Fruit fly (Drosophila melanogaster) whole organism, embryonic: ENCODE data around the gene pan.

Source experiments
- B-H2 ChIP-seq: fragments of 200-800 bp; sonication (Bioruptor generic); optimal IDR thresholded peaks from 2 replicates; lab custom pipeline; 2018; ENCODE audit warnings: missing biosample characterization, mild to moderate bottlenecking, missing genetic modification characterization
- CG10979 ChIP-seq: fragments of 200-800 bp; sonication (Bioruptor generic); optimal IDR thresholded peaks from 2 replicates; lab custom pipeline; 2018; ENCODE audit warnings: missing biosample characterization, mild to moderate bottlenecking, missing genetic modification characterization, moderate library complexity
- CG12299 ChIP-seq: fragments of 200-800 bp; sonication (Bioruptor generic); optimal IDR thresholded peaks from 2 replicates; lab custom pipeline; 2018; ENCODE audit warnings: missing biosample characterization, mild to moderate bottlenecking, missing genetic modification characterization
- CG12769 ChIP-seq: fragments of 200-800 bp; sonication (Bioruptor generic); optimal IDR thresholded peaks from 2 replicates; lab custom pipeline; 2019; ENCODE audit warnings: missing biosample characterization, mild to moderate bottlenecking, missing genetic modification characterization, moderate library complexity
- CG13894 ChIP-seq: fragments of 200-800 bp; sonication (Bioruptor generic); optimal IDR thresholded peaks from 3 replicates; lab custom pipeline; 2018; ENCODE audit warnings: missing biosample characterization, mild to moderate bottlenecking, missing genetic modification characterization, moderate library complexity
- CG15269 ChIP-seq: fragments of 200-800 bp; sonication (Bioruptor generic); optimal IDR thresholded peaks from 2 replicates; lab custom pipeline; 2018; ENCODE audit warnings: missing biosample characterization, mild to moderate bottlenecking, missing genetic modification characterization, moderate library complexity
- CG15696 ChIP-seq: fragments of 200-800 bp; sonication (Bioruptor generic); optimal IDR thresholded peaks from 2 replicates; lab custom pipeline; 2019; ENCODE audit warnings: missing biosample characterization, mild to moderate bottlenecking, missing genetic modification characterization, moderate library complexity
- CG1603 ChIP-seq: fragments of 200-800 bp; sonication (Bioruptor generic); optimal IDR thresholded peaks from 2 replicates; lab custom pipeline; 2019; ENCODE audit warnings: missing biosample characterization, mild to moderate bottlenecking, missing genetic modification characterization, moderate library complexity
- CG16863 ChIP-seq: fragments of 200-800 bp; sonication (Bioruptor generic); optimal IDR thresholded peaks from 3 replicates; lab custom pipeline; 2016; ENCODE audit warnings: missing biosample characterization, missing genetic modification characterization
- CG17361 ChIP-seq: fragments of 200-800 bp; sonication (Bioruptor generic); IDR thresholded peaks from 3 replicates; pipeline ENCODE4 v1.3.6; 2022; ENCODE audit warnings: missing biosample characterization, missing genetic modification characterization
- CG17385 ChIP-seq: fragments of 200-800 bp; sonication (Bioruptor generic); optimal IDR thresholded peaks from 3 replicates; lab custom pipeline; 2018; ENCODE audit warnings: missing biosample characterization, mild to moderate bottlenecking, missing genetic modification characterization
- CG17802 ChIP-seq: fragments of 200-800 bp; sonication (Bioruptor generic); optimal IDR thresholded peaks from 2 replicates; lab custom pipeline; 2018; ENCODE audit warnings: missing biosample characterization, mild to moderate bottlenecking, missing genetic modification characterization, moderate library complexity
- CG18262 ChIP-seq: fragments of 200-800 bp; optimal IDR thresholded peaks from 3 replicates; lab custom pipeline; 2019; ENCODE audit warnings: missing biosample characterization, mild to moderate bottlenecking, missing genetic modification characterization, moderate library complexity
- CG2199 ChIP-seq: fragments of 200-800 bp; sonication (Bioruptor generic); IDR thresholded peaks from 3 replicates; pipeline ENCODE4 v1.3.6; 2022; ENCODE audit warnings: missing biosample characterization, missing genetic modification characterization
- CG30020 ChIP-seq: fragments of 200-800 bp; optimal IDR thresholded peaks from 2 replicates; lab custom pipeline; 2019; ENCODE audit warnings: missing biosample characterization, mild to moderate bottlenecking, missing genetic modification characterization, moderate library complexity
- CG32767 ChIP-seq: fragments of 200-800 bp; sonication (Bioruptor generic); IDR thresholded peaks from 2 replicates; pipeline ENCODE4 v1.3.6; 2022; ENCODE audit warnings: missing biosample characterization, missing genetic modification characterization
- CG4282 ChIP-seq: fragments of 200-800 bp; sonication (Bioruptor generic); optimal IDR thresholded peaks from 2 replicates; lab custom pipeline; 2016; ENCODE audit warnings: missing biosample characterization, missing genetic modification characterization
- CG8924 ChIP-seq: fragments of 200-800 bp; optimal IDR thresholded peaks from 3 replicates; lab custom pipeline; 2019; ENCODE audit warnings: missing biosample characterization, mild to moderate bottlenecking, missing genetic modification characterization, moderate library complexity
- CG9437 ChIP-seq: fragments of 200-800 bp; sonication (Bioruptor generic); optimal IDR thresholded peaks from 2 replicates; lab custom pipeline; 2018; ENCODE audit warnings: missing biosample characterization, mild to moderate bottlenecking, missing genetic modification characterization
- Deaf1 ChIP-seq: fragments of 200-800 bp; optimal IDR thresholded peaks from 3 replicates; lab custom pipeline; 2019; ENCODE audit warnings: missing biosample characterization, mild to moderate bottlenecking, missing genetic modification characterization, moderate library complexity
- HLH3B ChIP-seq: fragments of 200-800 bp; sonication (Bioruptor generic); IDR thresholded peaks from 2 replicates; pipeline ENCODE4 v1.3.6; 2022; ENCODE audit warnings: missing biosample characterization, missing genetic modification characterization
- Kr ChIP-seq: fragments of 200-800 bp; sonication (Bioruptor generic); optimal IDR thresholded peaks from 2 replicates; lab custom pipeline; 2017; ENCODE audit warnings: missing biosample characterization, mild to moderate bottlenecking, missing genetic modification characterization
- Med ChIP-seq: fragments of 200-800 bp; sonication (Bioruptor generic); peaks from one replicate; lab custom pipeline; 2016; ENCODE audit warnings: missing biosample characterization, missing genetic modification characterization, mild to moderate bottlenecking, inconsistent platforms, moderate library complexity
- Side ChIP-seq: fragments of 200-800 bp; sonication (Bioruptor generic); optimal IDR thresholded peaks from 2 replicates; lab custom pipeline; 2016; ENCODE audit warnings: missing biosample characterization, missing genetic modification characterization
- Xbp1 ChIP-seq: fragments of 200-800 bp; sonication (Bioruptor generic); optimal IDR thresholded peaks from 3 replicates; lab custom pipeline; 2016; ENCODE audit warnings: missing biosample characterization, mild to moderate bottlenecking, missing genetic modification characterization
- abd-A ChIP-seq: fragments of 200-800 bp; sonication (Bioruptor generic); optimal IDR thresholded peaks from 3 replicates; lab custom pipeline; 2019; ENCODE audit warnings: missing biosample characterization, mild to moderate bottlenecking, missing genetic modification characterization, moderate library complexity
- ash1 ChIP-seq: fragments of 200-800 bp; sonication (Bioruptor generic); optimal IDR thresholded peaks from 2 replicates; lab custom pipeline; 2018; ENCODE audit warnings: missing biosample characterization, mild to moderate bottlenecking, missing genetic modification characterization
- bowl ChIP-seq: fragments of 200-800 bp; sonication (Bioruptor generic); IDR thresholded peaks from 2 replicates; pipeline ENCODE4 v1.3.6; 2022; ENCODE audit warnings: missing biosample characterization, missing genetic modification characterization
- br ChIP-seq: fragments of >200 bp; optimal IDR thresholded peaks from 2 replicates; lab custom pipeline; 2017
- bsh ChIP-seq, 2 experiments: fragments of 200-800 bp; sonication (Bioruptor generic); optimal IDR thresholded peaks; 2 replicates each; lab custom pipeline; 2017 to 2018; ENCODE audit warnings: mild to moderate bottlenecking in 2 of 2, missing biosample characterization in 2 of 2, missing genetic modification characterization in 2 of 2, moderate library complexity in 1 of 2
- cg ChIP-seq: fragments of 200-800 bp; sonication (Bioruptor generic); optimal IDR thresholded peaks from 3 replicates; lab custom pipeline; 2019; ENCODE audit warnings: missing biosample characterization, mild to moderate bottlenecking, missing genetic modification characterization, moderate library complexity
- dmrt11E ChIP-seq: fragments of 200-800 bp; sonication (Bioruptor generic); optimal IDR thresholded peaks from 3 replicates; lab custom pipeline; 2018; ENCODE audit warnings: missing biosample characterization, mild to moderate bottlenecking, missing genetic modification characterization, moderate library complexity
- dmrt99B ChIP-seq: fragments of 200-800 bp; sonication (Bioruptor generic); optimal IDR thresholded peaks from 2 replicates; lab custom pipeline; 2018; ENCODE audit warnings: missing biosample characterization, mild to moderate bottlenecking, missing genetic modification characterization, moderate library complexity
- eve ChIP-seq, 2 experiments: fragments of >200 bp; optimal IDR thresholded peaks; 2 replicates each; lab custom pipeline; 2017; ENCODE audit warnings: missing biosample characterization in 2 of 2, missing genetic modification characterization in 2 of 2
- gem ChIP-seq: fragments of 200-800 bp; sonication (Bioruptor generic); optimal IDR thresholded peaks from 2 replicates; lab custom pipeline; 2019; ENCODE audit warnings: missing biosample characterization, mild to moderate bottlenecking, missing genetic modification characterization, moderate library complexity
- kni ChIP-seq: fragments of 200-800 bp; sonication (Bioruptor generic); optimal IDR thresholded peaks from 3 replicates; lab custom pipeline; 2017; ENCODE audit warnings: mild to moderate bottlenecking, missing biosample characterization, missing genetic modification reagents, missing genetic modification characterization
- nerfin-1 ChIP-seq: fragments of 200-800 bp; sonication (Bioruptor generic); optimal IDR thresholded peaks from 3 replicates; lab custom pipeline; 2019; ENCODE audit warnings: missing biosample characterization, mild to moderate bottlenecking, missing genetic modification characterization, moderate library complexity
- oc ChIP-seq: fragments of 200-800 bp; sonication (Bioruptor generic); optimal IDR thresholded peaks from 2 replicates; lab custom pipeline; 2018; ENCODE audit warnings: missing biosample characterization, mild to moderate bottlenecking, missing genetic modification characterization, moderate library complexity
- pb ChIP-seq: fragments of 200-800 bp; sonication (Bioruptor generic); optimal IDR thresholded peaks from 3 replicates; lab custom pipeline; 2016; ENCODE audit warnings: missing biosample characterization, missing genetic modification characterization
- row ChIP-seq: fragments of 200-800 bp; sonication (Bioruptor generic); IDR thresholded peaks from 3 replicates; pipeline ENCODE4 v1.3.6; 2022; ENCODE audit warnings: missing biosample characterization, missing genetic modification characterization
- sens ChIP-seq: fragments of 200-800 bp; sonication (Bioruptor generic); peaks from one replicate; lab custom pipeline; 2016; ENCODE audit warnings: missing biosample characterization, missing genetic modification characterization
- tap ChIP-seq: fragments of 200-800 bp; optimal IDR thresholded peaks from 3 replicates; lab custom pipeline; 2019; ENCODE audit warnings: missing biosample characterization, mild to moderate bottlenecking, missing genetic modification characterization, moderate library complexity
- tll ChIP-seq, 2 experiments: fragments of 200-800 bp in 1 of 2; fragments of >200 bp in 1 of 2; sonication (Bioruptor generic) in 1 of 2; optimal IDR thresholded peaks; 2 replicates each; lab custom pipeline; 2017 to 2019; ENCODE audit warnings: missing biosample characterization in 2 of 2, missing genetic modification characterization in 2 of 2, mild to moderate bottlenecking in 1 of 2, moderate library complexity in 1 of 2
- tup ChIP-seq: fragments of 200-800 bp; sonication (Bioruptor generic); optimal IDR thresholded peaks from 2 replicates; lab custom pipeline; 2016; ENCODE audit warnings: missing biosample characterization, mild to moderate bottlenecking, missing genetic modification characterization, moderate library complexity
- unpg ChIP-seq: fragments of 200-800 bp; sonication (Bioruptor generic); optimal IDR thresholded peaks from 3 replicates; lab custom pipeline; 2018; ENCODE audit warnings: missing biosample characterization, mild to moderate bottlenecking, missing genetic modification characterization, moderate library complexity
- zen ChIP-seq: fragments of 200-800 bp; sonication (Bioruptor generic); optimal IDR thresholded peaks from 3 replicates; lab custom pipeline; 2018; ENCODE audit warnings: missing biosample characterization, mild to moderate bottlenecking, missing genetic modification characterization, moderate library complexity
- zf30C ChIP-seq: fragments of 200-800 bp; sonication (Bioruptor generic); optimal IDR thresholded peaks from 3 replicates; lab custom pipeline; 2018; ENCODE audit warnings: missing biosample characterization, mild to moderate bottlenecking, missing genetic modification characterization

The pan gene

dm6 chr4:60001-60997 lies 8.8 kb upstream of the pan start (continued):
- TF ChIP-seq sens (peak; percentile 60), CG17802 (tag; lab: Kevin White, UChicago) (peak; percentile 51), CG2199 (GFP tag; lab: Robert Waterston, UW) (peak; percentile 97), CG12299 (tag; lab: Kevin White, UChicago) (peak; percentile 6), pb (GFP tag; lab: Kevin White, UChicago) (no peak), nerfin-1 (tag; lab: Kevin White, UChicago) (no peak), CG9437 (GFP tag; lab: Kevin White, UChicago) (peak; percentile 11), ash1 (GFP tag; lab: Kevin White, UChicago) (peak; percentile 33), CG32767 (GFP tag; lab: Robert Waterston, UW) (peak; percentile 49; the same call in 1 of the 2 replicates), eve (GFP tag; optimal IDR thresholded peaks at IDR 0.05; lab: Kevin White, UChicago) (peak in 1 of 2 experiments; percentile 75), CG18262 (tag; lab: Kevin White, UChicago) (peak; percentile 2), kni (GFP tag; lab: Kevin White, UChicago) (peak; percentile 68), Med (GFP tag; lab: Kevin White, UChicago) (peak; percentile 49), B-H2 (peak; percentile 61), CG12769 (tag; lab: Kevin White, UChicago) (peak; percentile 10), HLH3B (GFP tag; lab: Robert Waterston, UW) (no peak), zen (tag; lab: Kevin White, UChicago) (peak; percentile 62), CG17385 (GFP tag; lab: Kevin White, UChicago) (peak; percentile 30), cg (GFP tag; lab: Kevin White, UChicago) (peak; percentile 87), CG1603 (tag; lab: Kevin White, UChicago) (peak; percentile 1), CG4282 (GFP tag; lab: Kevin White, UChicago) (no peak), tap (tag; lab: Kevin White, UChicago) (peak; percentile 16), CG13894 (tag; lab: Kevin White, UChicago) (peak; percentile 83), CG16863 (no peak), br (lab: Kevin White, UChicago) (no peak), CG17361 (GFP tag; lab: Robert Waterston, UW) (peak; percentile 25; the same call in 1 of the 3 replicates), zf30C (GFP tag; lab: Kevin White, UChicago) (peak; percentile 86), CG15269 (tag; lab: Kevin White, UChicago) (peak; percentile 22), row (GFP tag; lab: Robert Waterston, UW) (peak; percentile 60; the same call in 1 of the 3 replicates), CG30020 (peak; percentile 86), CG15696 (tag; lab: Kevin White, UChicago) (peak; percentile 48), CG10979 (tag; lab: Kevin White, UChicago) (peak; percentile 28), dmrt11E (tag; lab: Kevin White, UChicago) (peak; percentile 32), Kr (GFP tag; lab: Kevin White, UChicago) (peak; percentile 70), gem (tag; lab: Kevin White, UChicago) (peak; percentile 41), tll (GFP tag; optimal IDR thresholded peaks at IDR 0.05; lab: Kevin White, UChicago) (peak in 1 of 2 experiments; percentile 10), dmrt99B (tag; lab: Kevin White, UChicago) (peak; percentile 37), tup (GFP tag; lab: Kevin White, UChicago) (no peak), CG8924 (tag; lab: Kevin White, UChicago) (peak; percentile 29), Side (GFP tag; lab: Kevin White, UChicago) (no peak), abd-A (tag; lab: Kevin White, UChicago) (peak; percentile 90), unpg (GFP tag; lab: Kevin White, UChicago) (peak; percentile 7), oc (tag; lab: Kevin White, UChicago) (peak; percentile 25), Xbp1 (GFP tag; lab: Kevin White, UChicago) (no peak), Deaf1 (peak; percentile 39), bsh (GFP tag; optimal IDR thresholded peaks at IDR 0.05; lab: Kevin White, UChicago) (peak; percentile 8 to 11), bowl (GFP tag; lab: Robert Waterston, UW) (no peak)
